Worm (Caenorhabditis elegans): ENCODE measurements around the gene trcs-1.

trcs-1 gene

DNA sequence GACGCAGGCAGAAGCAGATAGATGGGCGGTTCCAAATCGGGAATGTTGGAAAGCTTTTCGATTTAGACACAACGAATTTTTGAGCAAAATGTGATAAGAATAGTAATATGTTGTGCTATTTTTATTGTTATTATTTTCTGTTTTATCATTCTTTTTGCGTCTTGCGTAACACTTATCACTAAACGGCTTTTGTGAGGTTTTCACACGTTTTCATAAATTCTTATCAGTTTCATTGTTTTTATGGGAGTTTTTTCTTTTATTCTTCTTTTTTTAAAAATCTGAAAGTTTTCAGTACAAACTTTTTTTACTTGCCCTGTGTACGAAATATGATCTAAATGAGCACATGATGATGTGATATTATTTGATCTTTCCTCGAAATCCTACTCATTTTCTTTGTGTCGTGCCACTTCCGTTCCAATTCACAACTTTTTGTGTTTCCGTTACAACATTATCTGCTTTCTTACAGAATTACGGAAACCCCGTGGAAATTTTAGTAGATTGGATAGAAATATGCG is 48.2 kb downstream of the trcs-1 start, which contains the start of gene fbl-1:
Gene fbl-1, plus strand, starts transcription at position 465 of the 515 bp plus-strand sequence.
- TF ChIP-seq unc-62 (GFP tag; optimal IDR thresholded peaks at IDR 0.05) (no peak), fos-1 (tag; optimal IDR thresholded peaks at IDR 0.05) (peak; percentile 45)

ce11 chrIV:9538214-9538613 is 50.4 kb downstream of the trcs-1 start:
- no peak for TF ChIP-seq nhr-21 (tag; optimal IDR thresholded peaks at IDR 0.05)
- TF ChIP-seq C34F6.9 (tag; optimal IDR thresholded peaks at IDR 0.05) = peak; percentile 16
- peak; percentile 60 for TF ChIP-seq nhr-129 (tag; optimal IDR thresholded peaks at IDR 0.05)
- no peak for TF ChIP-seq nhr-77 (tag; optimal IDR thresholded peaks at IDR 0.05)
- peak in 1 of 2 experiments; percentile 19 for TF ChIP-seq lsy-2 (tag; optimal IDR thresholded peaks at IDR 0.05)
- TF ChIP-seq F13H6.1 (tag; optimal IDR thresholded peaks at IDR 0.05) = peak; percentile 28

DNA sequence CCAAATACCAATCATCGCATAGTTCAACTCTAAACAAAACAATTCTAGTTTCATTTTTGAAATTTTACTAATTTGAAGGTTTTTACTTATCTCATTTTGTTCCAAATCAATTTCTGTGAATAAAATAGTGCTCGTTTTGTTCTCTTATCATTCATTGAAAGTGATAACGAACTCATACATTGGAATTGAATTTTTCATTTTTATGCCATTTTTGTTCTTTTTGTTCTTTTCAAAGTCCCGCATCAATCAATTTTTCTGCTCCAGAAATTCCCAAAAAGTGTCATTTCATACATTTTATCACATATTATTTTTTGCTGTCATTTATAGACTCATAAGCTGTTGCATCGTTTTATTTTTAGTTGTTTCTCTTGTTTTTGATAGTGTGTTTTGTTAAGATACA is 51.1 kb downstream of the trcs-1 start:
- no peak for TF ChIP-seq lsy-2 (tag; optimal IDR thresholded peaks at IDR 0.05)
- peak; percentile 20 for TF ChIP-seq fos-1 (tag; optimal IDR thresholded peaks at IDR 0.05)

All from whole organism, L2 larva.